Fruit fly (Drosophila melanogaster) whole organism, embryonic: ENCODE data around the gene Sdic4.

Experiments used
- Abd-B ChIP-seq: fragments of 200-800 bp; sonication (Bioruptor generic); optimal IDR thresholded peaks from 2 replicates; lab custom pipeline; 2018; ENCODE audit warnings: missing biosample characterization, mild to moderate bottlenecking, missing genetic modification characterization, moderate library complexity
- Aef1 ChIP-seq: fragments of 200-800 bp; sonication (Bioruptor generic); IDR thresholded peaks from 3 replicates; pipeline ENCODE4 v1.3.6; 2022; ENCODE audit warnings: missing biosample characterization, missing genetic modification characterization
- CG10267 ChIP-seq: fragments of 200-800 bp; sonication (Bioruptor generic); optimal IDR thresholded peaks from 2 replicates; lab custom pipeline; 2018; ENCODE audit warnings: missing biosample characterization, mild to moderate bottlenecking, missing genetic modification characterization, moderate library complexity
- CG11504 ChIP-seq: fragments of 200-800 bp; sonication (Bioruptor generic); optimal IDR thresholded peaks from 3 replicates; lab custom pipeline; 2019; ENCODE audit warnings: missing biosample characterization, mild to moderate bottlenecking, missing genetic modification characterization, moderate library complexity
- CG12299 ChIP-seq: fragments of 200-800 bp; sonication (Bioruptor generic); optimal IDR thresholded peaks from 2 replicates; lab custom pipeline; 2018; ENCODE audit warnings: missing biosample characterization, mild to moderate bottlenecking, missing genetic modification characterization
- CG13287 ChIP-seq: fragments of 200-800 bp; sonication (Bioruptor generic); IDR thresholded peaks from 2 replicates; pipeline ENCODE4 v1.3.6; 2022; ENCODE audit warnings: missing biosample characterization, missing genetic modification characterization; ENCODE audit not compliant: partially characterized antibody
- CG13894 ChIP-seq: fragments of 200-800 bp; sonication (Bioruptor generic); optimal IDR thresholded peaks from 3 replicates; lab custom pipeline; 2018; ENCODE audit warnings: missing biosample characterization, mild to moderate bottlenecking, missing genetic modification characterization, moderate library complexity
- CG14710 ChIP-seq: fragments of 200-800 bp; sonication (Bioruptor generic); optimal IDR thresholded peaks from 3 replicates; lab custom pipeline; 2019; ENCODE audit warnings: missing biosample characterization, mild to moderate bottlenecking, missing genetic modification characterization, moderate library complexity
- CG17802 ChIP-seq: fragments of 200-800 bp; sonication (Bioruptor generic); optimal IDR thresholded peaks from 2 replicates; lab custom pipeline; 2018; ENCODE audit warnings: missing biosample characterization, mild to moderate bottlenecking, missing genetic modification characterization, moderate library complexity
- CG18476 ChIP-seq: fragments of 200-800 bp; sonication (Bioruptor generic); optimal IDR thresholded peaks from 2 replicates; lab custom pipeline; 2016; ENCODE audit warnings: missing biosample characterization, mild to moderate bottlenecking, missing genetic modification characterization
- CG2120 ChIP-seq: fragments of 200-800 bp; sonication (Bioruptor generic); optimal IDR thresholded peaks from 3 replicates; lab custom pipeline; 2016; ENCODE audit warnings: missing biosample characterization, missing genetic modification characterization
- CG2712 ChIP-seq: fragments of 200-800 bp; optimal IDR thresholded peaks from 3 replicates; lab custom pipeline; 2019; ENCODE audit warnings: missing biosample characterization, mild to moderate bottlenecking, missing genetic modification characterization, moderate library complexity
- CG31365 ChIP-seq: fragments of 200-800 bp; sonication (Bioruptor generic); optimal IDR thresholded peaks from 2 replicates; lab custom pipeline; 2018; ENCODE audit warnings: missing biosample characterization, mild to moderate bottlenecking, missing genetic modification characterization
- CG31441 ChIP-seq: fragments of 200-800 bp; sonication (Bioruptor generic); IDR thresholded peaks from 2 replicates; pipeline ENCODE4 v1.3.6; 2022; ENCODE audit warnings: missing biosample characterization, missing genetic modification characterization
- CG3163 ChIP-seq: fragments of 200-800 bp; sonication (Bioruptor generic); optimal IDR thresholded peaks from 3 replicates; lab custom pipeline; 2016; ENCODE audit warnings: missing biosample characterization, missing genetic modification characterization
- CG32532 ChIP-seq: fragments of 200-800 bp; sonication (Bioruptor generic); IDR thresholded peaks from 2 replicates; pipeline ENCODE4 v1.3.6; 2022; ENCODE audit warnings: missing biosample characterization, missing genetic modification characterization
- CG3281 ChIP-seq: fragments of 200-800 bp; sonication (Bioruptor generic); optimal IDR thresholded peaks from 3 replicates; lab custom pipeline; 2017; ENCODE audit warnings: missing biosample characterization, mild to moderate bottlenecking, missing genetic modification characterization
- CG34224 ChIP-seq: fragments of 200-800 bp; sonication (Bioruptor generic); IDR thresholded peaks from 3 replicates; pipeline ENCODE4 v1.3.6; 2022; ENCODE audit warnings: missing biosample characterization, missing genetic modification characterization; ENCODE audit not compliant: partially characterized antibody
- CG3847 ChIP-seq: fragments of 200-800 bp; sonication (Bioruptor generic); IDR thresholded peaks from 2 replicates; pipeline ENCODE4 v1.3.6; 2022; ENCODE audit warnings: missing biosample characterization, missing genetic modification characterization
- CG7556 ChIP-seq: fragments of 200-800 bp; sonication (Bioruptor generic); optimal IDR thresholded peaks from 2 replicates; lab custom pipeline; 2017; ENCODE audit warnings: missing biosample characterization, mild to moderate bottlenecking, missing genetic modification characterization
- CG9727 ChIP-seq: fragments of 200-800 bp; sonication (Bioruptor generic); optimal IDR thresholded peaks from 3 replicates; lab custom pipeline; 2017; ENCODE audit warnings: missing biosample characterization, mild to moderate bottlenecking, missing genetic modification characterization
- CTCF ChIP-seq: fragments of 200-800 bp; sonication (Bioruptor generic); optimal IDR thresholded peaks from 2 replicates; lab custom pipeline; 2017; ENCODE audit warnings: missing biosample characterization, mild to moderate bottlenecking, missing genetic modification characterization, moderate library complexity
- CkIIα-i1 ChIP-seq: fragments of 200-800 bp; sonication (Bioruptor generic); IDR thresholded peaks from 2 replicates; pipeline ENCODE4 v1.3.6; 2022; ENCODE audit warnings: missing biosample characterization, missing genetic modification characterization
- Dek ChIP-seq: fragments of 200-800 bp; sonication (Bioruptor generic); optimal IDR thresholded peaks from 3 replicates; lab custom pipeline; 2019; ENCODE audit warnings: missing biosample characterization, mild to moderate bottlenecking, missing genetic modification characterization, moderate library complexity
- Fer3 ChIP-seq: fragments of 200-800 bp; sonication (Bioruptor generic); optimal IDR thresholded peaks from 2 replicates; lab custom pipeline; 2018; ENCODE audit warnings: missing biosample characterization, mild to moderate bottlenecking, missing genetic modification characterization, moderate library complexity
- HLH54F ChIP-seq: fragments of 200-800 bp; sonication (Bioruptor generic); optimal IDR thresholded peaks from 3 replicates; lab custom pipeline; 2016; ENCODE audit warnings: missing biosample characterization, missing genetic modification characterization
- HmgZ ChIP-seq: fragments of 200-800 bp; sonication (Bioruptor generic); optimal IDR thresholded peaks from 2 replicates; lab custom pipeline; 2018; ENCODE audit warnings: missing biosample characterization, mild to moderate bottlenecking, missing genetic modification characterization
- Hmr ChIP-seq: fragments of 200-800 bp; sonication (Bioruptor generic); optimal IDR thresholded peaks from 3 replicates; lab custom pipeline; 2017; ENCODE audit warnings: mild to moderate bottlenecking, missing biosample characterization, missing genetic modification reagents, missing genetic modification characterization
- Mrtf ChIP-seq: fragments of 200-800 bp; sonication (Bioruptor generic); IDR thresholded peaks from 3 replicates; pipeline ENCODE4 v1.3.6; 2022; ENCODE audit warnings: missing biosample characterization, missing genetic modification characterization
- NC2α ChIP-seq: fragments of 200-800 bp; sonication (Bioruptor generic); optimal IDR thresholded peaks from 2 replicates; lab custom pipeline; 2016; ENCODE audit warnings: missing biosample characterization, missing genetic modification characterization
- Oli ChIP-seq: fragments of 200-800 bp; sonication (Bioruptor generic); optimal IDR thresholded peaks from 2 replicates; lab custom pipeline; 2018; ENCODE audit warnings: missing biosample characterization, mild to moderate bottlenecking, missing genetic modification characterization, moderate library complexity
- Pdp1 ChIP-seq, 2 experiments: fragments of 200-800 bp; sonication (Bioruptor generic); optimal IDR thresholded peaks; 3 replicates each; lab custom pipeline; 2016; ENCODE audit warnings: missing biosample characterization in 2 of 2, missing genetic modification characterization in 2 of 2, mild to moderate bottlenecking in 1 of 2, moderate library complexity in 1 of 2
- abd-A ChIP-seq: fragments of 200-800 bp; sonication (Bioruptor generic); optimal IDR thresholded peaks from 3 replicates; lab custom pipeline; 2019; ENCODE audit warnings: missing biosample characterization, mild to moderate bottlenecking, missing genetic modification characterization, moderate library complexity
- al ChIP-seq: fragments of 200-800 bp; sonication (Bioruptor generic); IDR thresholded peaks from 2 replicates; pipeline ENCODE4 v1.3.6; 2022; ENCODE audit warnings: missing biosample characterization, missing genetic modification characterization
- bcd ChIP-seq: fragments of 200-800 bp; sonication (Bioruptor generic); optimal IDR thresholded peaks from 2 replicates; lab custom pipeline; 2017; ENCODE audit warnings: missing biosample characterization, mild to moderate bottlenecking, missing genetic modification characterization
- bowl ChIP-seq: fragments of 200-800 bp; sonication (Bioruptor generic); IDR thresholded peaks from 2 replicates; pipeline ENCODE4 v1.3.6; 2022; ENCODE audit warnings: missing biosample characterization, missing genetic modification characterization
- corto ChIP-seq: fragments of 200-800 bp; sonication (Bioruptor generic); optimal IDR thresholded peaks from 2 replicates; lab custom pipeline; 2016; ENCODE audit warnings: missing biosample characterization, mild to moderate bottlenecking, missing genetic modification characterization, moderate library complexity
- dmrt11E ChIP-seq: fragments of 200-800 bp; sonication (Bioruptor generic); optimal IDR thresholded peaks from 3 replicates; lab custom pipeline; 2018; ENCODE audit warnings: missing biosample characterization, mild to moderate bottlenecking, missing genetic modification characterization, moderate library complexity
- grau ChIP-seq: fragments of 200-800 bp; optimal IDR thresholded peaks from 3 replicates; lab custom pipeline; 2019; ENCODE audit warnings: missing biosample characterization, mild to moderate bottlenecking, missing genetic modification characterization, moderate library complexity
- ind ChIP-seq: fragments of 200-800 bp; sonication (Bioruptor generic); optimal IDR thresholded peaks from 3 replicates; lab custom pipeline; 2016; ENCODE audit warnings: missing biosample characterization, missing genetic modification characterization
- insv ChIP-seq, 2 experiments: fragments of 200-800 bp; sonication (Bioruptor generic); optimal IDR thresholded peaks; 3 replicates each; lab custom pipeline; 2016 to 2018; ENCODE audit warnings: missing biosample characterization in 2 of 2, missing genetic modification characterization in 2 of 2
- mam ChIP-seq: fragments of 200-800 bp; sonication (Bioruptor generic); optimal IDR thresholded peaks from 3 replicates; lab custom pipeline; 2016; ENCODE audit warnings: missing biosample characterization, missing genetic modification characterization
- nerfin-1 ChIP-seq: fragments of 200-800 bp; sonication (Bioruptor generic); optimal IDR thresholded peaks from 3 replicates; lab custom pipeline; 2019; ENCODE audit warnings: missing biosample characterization, mild to moderate bottlenecking, missing genetic modification characterization, moderate library complexity
- pho ChIP-seq: fragments of 200-800 bp; sonication (Bioruptor generic); optimal IDR thresholded peaks from 2 replicates; lab custom pipeline; 2016; ENCODE audit warnings: missing biosample characterization, missing genetic modification characterization
- salm ChIP-seq: fragments of 200-800 bp; sonication (Bioruptor generic); optimal IDR thresholded peaks from 2 replicates; lab custom pipeline; 2018; ENCODE audit warnings: missing biosample characterization, mild to moderate bottlenecking, missing genetic modification characterization
- seq ChIP-seq: fragments of 200-800 bp; sonication (Bioruptor generic); IDR thresholded peaks from 2 replicates; pipeline ENCODE4 v1.3.6; 2022; ENCODE audit warnings: missing biosample characterization, missing genetic modification characterization
- tll ChIP-seq, 2 experiments: fragments of 200-800 bp in 1 of 2; fragments of >200 bp in 1 of 2; sonication (Bioruptor generic) in 1 of 2; optimal IDR thresholded peaks; 2 replicates each; lab custom pipeline; 2017 to 2019; ENCODE audit warnings: missing biosample characterization in 2 of 2, missing genetic modification characterization in 2 of 2, mild to moderate bottlenecking in 1 of 2, moderate library complexity in 1 of 2
- trem ChIP-seq: fragments of 200-800 bp; optimal IDR thresholded peaks from 3 replicates; lab custom pipeline; 2019; ENCODE audit warnings: missing biosample characterization, mild to moderate bottlenecking, missing genetic modification characterization, moderate library complexity
- zfh1 ChIP-seq: fragments of 200-800 bp; sonication (Bioruptor generic); IDR thresholded peaks from 3 replicates; pipeline ENCODE4 v1.3.6; 2022; ENCODE audit warnings: missing biosample characterization, missing genetic modification characterization

Sdic4 gene

dm6 chrX:20256849-20257590 lies 32.2 kb upstream of the Sdic4 start, which contains the start of gene CG17065 (continued):
- TF ChIP-seq mam (GFP tag; lab: Kevin White, UChicago) (peak; percentile 46), corto (GFP tag; lab: Kevin White, UChicago) (no peak), CG18476 (no peak), CG14710 (tag; lab: Kevin White, UChicago) (peak; percentile 61), NC2α (GFP tag; lab: Kevin White, UChicago) (no peak), Dek (tag; lab: Kevin White, UChicago) (no peak), CG7556 (GFP tag; lab: Kevin White, UChicago) (no peak), grau (tag; lab: Kevin White, UChicago) (peak; percentile 52), CG34224 (GFP tag; lab: Robert Waterston, UW) (peak; percentile 16; the same call in 1 of the 3 replicates), CG3847 (GFP tag; lab: Robert Waterston, UW) (no peak), CG32532 (0 out of 2 replicates have a peak, but pooled peaks have one; percentile 32), abd-A (tag; lab: Kevin White, UChicago) (no peak), CG31365 (tag; lab: Kevin White, UChicago) (no peak), HmgZ (peak; percentile 43), CG10267 (tag; lab: Kevin White, UChicago) (peak; percentile 38), Pdp1 (GFP tag; optimal IDR thresholded peaks at IDR 0.05; lab: Kevin White, UChicago) (peak in 1 of 2 experiments; percentile 36), pho (GFP tag; lab: Kevin White, UChicago) (peak; percentile 34), CG3163 (GFP tag; lab: Kevin White, UChicago) (no peak), seq (GFP tag; lab: Robert Waterston, UW) (no peak), ind (peak; percentile 19), CG17802 (tag; lab: Kevin White, UChicago) (no peak), CG2712 (tag; lab: Kevin White, UChicago) (peak; percentile 31), dmrt11E (tag; lab: Kevin White, UChicago) (peak; percentile 15), Abd-B (peak; percentile 22), nerfin-1 (no peak), Hmr (GFP tag; lab: Kevin White, UChicago) (peak; percentile 41), CTCF (GFP tag; lab: Kevin White, UChicago) (no peak), CG31441 (GFP tag; lab: Robert Waterston, UW) (0 out of 2 replicates have a peak, but pooled peaks have one; percentile 16), CG11504 (tag; lab: Kevin White, UChicago) (peak; percentile 50), bcd (GFP tag; lab: Kevin White, UChicago) (peak; percentile 63), CG9727 (GFP tag; lab: Kevin White, UChicago) (peak; percentile 29), CG13894 (peak; percentile 20), CG13287 (0 out of 2 replicates have a peak, but pooled peaks have one; percentile 35), CG2120 (GFP tag; lab: Kevin White, UChicago) (peak; percentile 40), Mrtf (GFP tag; lab: Robert Waterston, UW) (no peak), CkIIα-i1 (GFP tag; lab: Robert Waterston, UW) (no peak), Fer3 (peak; percentile 22), salm (tag; lab: Kevin White, UChicago) (no peak), al (GFP tag; lab: Robert Waterston, UW) (no peak), zfh1 (GFP tag; lab: Robert Waterston, UW) (peak; percentile 58; the same call in 2 of the 3 replicates), CG3281 (GFP tag; lab: Kevin White, UChicago) (peak; percentile 19), Oli (tag; lab: Kevin White, UChicago) (peak; percentile 4), bowl (no peak), tll (GFP tag; optimal IDR thresholded peaks at IDR 0.05; lab: Kevin White, UChicago) (peak in 1 of 2 experiments; percentile 92), CG12299 (peak; percentile 19), Aef1 (GFP tag; lab: Robert Waterston, UW) (peak; percentile 50; the same call in 2 of the 3 replicates), insv (GFP tag; optimal IDR thresholded peaks at IDR 0.05; lab: Kevin White, UChicago) (peak in 1 of 2 experiments; percentile 5), trem (tag; lab: Kevin White, UChicago) (peak; percentile 39), HLH54F (GFP tag; lab: Kevin White, UChicago) (peak; percentile 35)
